Worm (Caenorhabditis elegans) whole organism, L1 larva: ENCODE measurements around the gene R13H9.6.

Experiments used
- dpl-1 ChIP-seq, 3 experiments: fragments of 150-350 bp in 2 of 3; sonication (generic microtip) in 1 of 3; optimal IDR thresholded peaks; 2 replicates each; lab custom pipeline; 2014 to 2017; ENCODE audit warnings: missing biosample characterization in 3 of 3, missing genetic modification characterization in 3 of 3, missing genetic modification reagents in 3 of 3
- jun-1 ChIP-seq: fragments of 150-350 bp; optimal IDR thresholded peaks from 2 replicates; lab custom pipeline; 2014; ENCODE audit warnings: missing biosample characterization, missing genetic modification reagents, missing genetic modification characterization
- nhr-77 ChIP-seq: fragments of 150-350 bp; optimal IDR thresholded peaks from 2 replicates; lab custom pipeline; 2014; ENCODE audit warnings: missing biosample characterization, missing genetic modification characterization

- no peak for TF ChIP-seq dpl-1 (GFP tag; optimal IDR thresholded peaks at IDR 0.05; lab: Kevin White, UChicago)
- no peak for TF ChIP-seq jun-1 (tag; lab: Kevin White, UChicago)
- no peak for TF ChIP-seq nhr-77
Observed at ce11 chrIV:5088814-5089322, 20.4 kb upstream of the R13H9.6 start, which contains the start of gene ivd-1.
